Worm (Caenorhabditis elegans): ENCODE results near the gene F36H5.8.

F36H5.8 gene

DNA sequence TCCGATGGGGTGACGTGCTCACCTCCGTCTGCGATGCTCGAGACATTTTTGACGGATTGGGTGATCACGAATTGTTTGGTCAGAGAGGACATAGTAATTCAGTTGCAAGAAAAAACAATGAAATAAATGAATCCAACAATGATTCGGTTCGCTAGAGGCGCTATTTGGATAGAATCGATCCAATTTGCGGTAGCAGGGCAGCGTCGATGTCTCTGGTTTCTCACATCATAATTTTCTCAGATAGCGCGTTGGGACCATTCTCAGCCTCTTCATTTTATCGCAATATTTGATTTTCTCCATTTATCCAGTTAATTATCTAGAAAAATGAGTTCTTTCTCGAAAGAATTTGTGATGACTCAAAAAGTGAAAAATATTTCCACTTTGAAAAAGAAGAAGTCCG is 44.1 kb downstream of the F36H5.8 start, which contains the start of gene sdz-18:
Gene sdz-18 (minus strand): TSS at position 101 of the 400 bp plus-strand sequence.
- TF ChIP-seq rnt-1 (tag; optimal IDR thresholded peaks at IDR 0.05) (no peak), ceh-31 (tag; optimal IDR thresholded peaks at IDR 0.05) (no peak), ceh-45 (GFP tag; IDR thresholded peaks at IDR 0.05) (no peak), ceh-34 (tag; optimal IDR thresholded peaks at IDR 0.05) (no peak), hlh-6 (tag; optimal IDR thresholded peaks at IDR 0.05) (no peak), ceh-6 (GFP tag; optimal IDR thresholded peaks at IDR 0.05) (no peak)

DNA sequence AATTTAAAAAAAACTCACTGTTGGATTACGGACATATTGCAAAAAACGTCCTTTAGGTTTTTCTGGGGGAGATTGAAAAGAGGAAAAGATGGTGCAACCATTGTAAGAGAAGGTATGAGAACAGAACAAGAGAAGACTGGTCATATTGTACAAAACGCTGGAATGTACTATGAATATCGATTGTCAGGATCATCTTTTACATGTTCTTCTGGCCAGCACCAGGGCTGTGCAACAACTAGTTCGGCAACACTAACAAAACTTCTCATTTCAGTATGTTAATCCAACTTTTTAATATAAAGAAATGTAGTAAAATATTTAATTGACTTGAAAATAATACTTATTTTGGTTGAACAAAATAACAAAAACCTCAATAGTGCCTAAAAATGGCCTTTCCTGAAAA is 47.1 kb downstream of the F36H5.8 start, which contains the start of gene fbxb-47:
Gene fbxb-47 (minus strand): TSS at position 101 of the 400 bp plus-strand sequence.
- no peak for TF ChIP-seq eyg-1 (tag; optimal IDR thresholded peaks at IDR 0.05)
- no peak for TF ChIP-seq hlh-8 (tag; optimal IDR thresholded peaks at IDR 0.05)
